Worm (Caenorhabditis elegans): Measurements from ENCODE around the gene C04E7.3.
"Not testable (repeated sequence)": the region's sequence is repeated elsewhere in the genome, so short reads cannot be mapped to it uniquely, and the experiment has no call there.

C04E7.3 gene

ce11 chrX:325597-326161 lies 21.3 kb downstream of the C04E7.3 start, which contains the start of gene M02E1.1:
TSS of gene M02E1.1 (plus strand) at chrX:326111.
- TF ChIP-seq elt-2 (tag; optimal IDR thresholded peaks at IDR 0.05) (peak; percentile 11), snpc-4 (tag; optimal IDR thresholded peaks at IDR 0.05) (no peak), nhr-11 (tag; optimal IDR thresholded peaks at IDR 0.05) (no peak), hmg-11 (tag; optimal IDR thresholded peaks at IDR 0.05) (peak; percentile 46), nhr-23 (tag; optimal IDR thresholded peaks at IDR 0.05) (peak; percentile 50), ama-1 (optimal IDR thresholded peaks at IDR 0.05) (peak; percentile 26), lin-39 (tag; optimal IDR thresholded peaks at IDR 0.05) (no peak), nhr-25 (tag; optimal IDR thresholded peaks at IDR 0.05) (peak; percentile 9), ceh-28 (tag; optimal IDR thresholded peaks at IDR 0.05) (peak; percentile 76), pha-4 (tag; optimal IDR thresholded peaks at IDR 0.05) (peak; percentile 47), nfya-1 (tag; optimal IDR thresholded peaks at IDR 0.05; ENCODE audit: insufficient read depth) (peak; percentile 36)

- TF ChIP-seq mdl-1 (tag; optimal IDR thresholded peaks at IDR 0.05) (peak; percentile 85), skn-1 (tag; optimal IDR thresholded peaks at IDR 0.05) (peak; percentile 18), pqm-1 (tag; optimal IDR thresholded peaks at IDR 0.05) (no peak), ztf-11 (tag; optimal IDR thresholded peaks at IDR 0.05) (no peak), nhr-11 (tag; optimal IDR thresholded peaks at IDR 0.05) (peak; percentile 21), lin-15B (tag; optimal IDR thresholded peaks at IDR 0.05) (peak; percentile 71), elt-2 (tag; optimal IDR thresholded peaks at IDR 0.05) (peak; percentile 47), ceh-82 (tag; optimal IDR thresholded peaks at IDR 0.05) (no peak), snpc-4 (tag; optimal IDR thresholded peaks at IDR 0.05) (peak; percentile 25), ama-1 (optimal IDR thresholded peaks at IDR 0.05) (peak; percentile 34), lin-39 (tag; optimal IDR thresholded peaks at IDR 0.05) (peak; percentile 83), hmg-11 (tag; optimal IDR thresholded peaks at IDR 0.05) (peak; percentile 59), nfya-1 (tag; optimal IDR thresholded peaks at IDR 0.05; ENCODE audit: insufficient read depth) (peak; percentile 81), fkh-10 (GFP tag; optimal IDR thresholded peaks at IDR 0.05) (peak; percentile 79), nhr-23 (tag; optimal IDR thresholded peaks at IDR 0.05) (no peak), pha-4 (tag; optimal IDR thresholded peaks at IDR 0.05) (peak; percentile 20), nhr-77 (tag; optimal IDR thresholded peaks at IDR 0.05) (no peak), egl-5 (tag; optimal IDR thresholded peaks at IDR 0.05) (peak; percentile 66)
These were observed 23.0 kb downstream of the C04E7.3 start for ce11 chrX:324021-324420.

- not testable (repeated sequence) for TF ChIP-seq zag-1, ceh-9, ZK546.5 (tag; optimal IDR thresholded peaks at IDR 0.05)
These were observed 24.8 kb downstream of the C04E7.3 start, which contains the start of gene M02E1.3 for ce11 chrX:322223-322622. TSS of gene M02E1.3 (plus strand) at chrX:322523.

- TF ChIP-seq hmg-11 (tag; optimal IDR thresholded peaks at IDR 0.05) = no peak
- TF ChIP-seq pha-4 (tag; optimal IDR thresholded peaks at IDR 0.05) = peak; percentile 45
- TF ChIP-seq elt-2 (tag; optimal IDR thresholded peaks at IDR 0.05) = peak; percentile 65
- peak; percentile 70 for TF ChIP-seq pqm-1 (tag; optimal IDR thresholded peaks at IDR 0.05)
- TF ChIP-seq elt-3 (tag; optimal IDR thresholded peaks at IDR 0.05) = no peak
These were observed 34.1 kb downstream of the C04E7.3 start, which contains the start of gene M02E1.4 for ce11 chrX:312908-313307. TSS of gene M02E1.4 (plus strand) at chrX:313274.

ce11 chrX:312238-312637 lies 34.8 kb downstream of the C04E7.3 start:
- TF ChIP-seq pqm-1 (tag; optimal IDR thresholded peaks at IDR 0.05) (peak; percentile 20), snpc-4 (tag; optimal IDR thresholded peaks at IDR 0.05) (no peak), aly-2 (tag; optimal IDR thresholded peaks at IDR 0.05) (no peak), elt-2 (tag; optimal IDR thresholded peaks at IDR 0.05) (peak; percentile 21)

ce11 chrX:311211-311610 lies 35.8 kb downstream of the C04E7.3 start, which contains the start of gene nlp-64:
TSS of gene nlp-64 (minus strand) at chrX:311311.
- TF ChIP-seq lsy-12 (tag; optimal IDR thresholded peaks at IDR 0.05) (no peak), nhr-43 (tag; optimal IDR thresholded peaks at IDR 0.05; ENCODE audit: poor library complexity, severe bottlenecking) (no peak), aly-2 (tag; optimal IDR thresholded peaks at IDR 0.05) (no peak), pha-4 (tag; optimal IDR thresholded peaks at IDR 0.05) (no peak), nhr-77 (tag; optimal IDR thresholded peaks at IDR 0.05) (no peak), pqm-1 (tag; optimal IDR thresholded peaks at IDR 0.05) (no peak), fkh-2 (tag; optimal IDR thresholded peaks at IDR 0.05) (no peak), nhr-11 (tag; optimal IDR thresholded peaks at IDR 0.05) (no peak), ztf-11 (tag; optimal IDR thresholded peaks at IDR 0.05) (no peak), sea-2 (GFP tag; optimal IDR thresholded peaks at IDR 0.05) (no peak), ZK546.5 (tag; optimal IDR thresholded peaks at IDR 0.05) (no peak), snpc-4 (tag; optimal IDR thresholded peaks at IDR 0.05) (no peak), ama-1 (optimal IDR thresholded peaks at IDR 0.05) (no peak)
